Fruit fly (Drosophila melanogaster) whole organism, embryonic: Measurements from ENCODE around the gene CG7264.

Source experiments
- Asciz ChIP-seq: fragments of 200-800 bp; sonication (Bioruptor generic); optimal IDR thresholded peaks from 2 replicates; lab custom pipeline; 2017; ENCODE audit warnings: missing biosample characterization, mild to moderate bottlenecking, missing genetic modification characterization, missing genetic modification reagents
- CG10209 ChIP-seq: fragments of 200-800 bp; sonication (Bioruptor generic); optimal IDR thresholded peaks from 3 replicates; lab custom pipeline; 2017; ENCODE audit warnings: missing biosample characterization, mild to moderate bottlenecking, missing genetic modification characterization, missing genetic modification reagents
- CG13287 ChIP-seq: fragments of 200-800 bp; sonication (Bioruptor generic); IDR thresholded peaks from 2 replicates; pipeline ENCODE4 v1.3.6; 2022; ENCODE audit warnings: missing biosample characterization, missing genetic modification characterization; ENCODE audit not compliant: partially characterized antibody
- CG13624 ChIP-seq: fragments of 200-800 bp; sonication (Bioruptor generic); optimal IDR thresholded peaks from 2 replicates; lab custom pipeline; 2016; ENCODE audit warnings: missing biosample characterization, missing genetic modification characterization
- CG14014 ChIP-seq: fragments of 200-800 bp; sonication (Bioruptor generic); IDR thresholded peaks from 2 replicates; pipeline ENCODE4 v1.3.6; 2022; ENCODE audit warnings: missing biosample characterization, missing genetic modification characterization
- CG15479 ChIP-seq: fragments of 200-800 bp; sonication (Bioruptor generic); optimal IDR thresholded peaks from 3 replicates; lab custom pipeline; 2019; ENCODE audit warnings: missing biosample characterization, mild to moderate bottlenecking, missing genetic modification characterization, moderate library complexity
- CG1832 ChIP-seq: fragments of 200-800 bp; sonication (Bioruptor generic); optimal IDR thresholded peaks from 2 replicates; lab custom pipeline; 2017; ENCODE audit warnings: missing biosample characterization, mild to moderate bottlenecking, missing genetic modification characterization, inconsistent platforms
- CG2116 ChIP-seq: fragments of 200-800 bp; sonication (Bioruptor generic); optimal IDR thresholded peaks from 3 replicates; lab custom pipeline; 2018; ENCODE audit warnings: missing biosample characterization, mild to moderate bottlenecking, missing genetic modification characterization
- CG2202 ChIP-seq: fragments of 200-800 bp; sonication (Bioruptor generic); optimal IDR thresholded peaks from 2 replicates; lab custom pipeline; 2018; ENCODE audit warnings: missing biosample characterization, mild to moderate bottlenecking, missing genetic modification characterization
- CG31441 ChIP-seq: fragments of 200-800 bp; sonication (Bioruptor generic); IDR thresholded peaks from 2 replicates; pipeline ENCODE4 v1.3.6; 2022; ENCODE audit warnings: missing biosample characterization, missing genetic modification characterization
- CG33557 ChIP-seq: fragments of 200-800 bp; sonication (Bioruptor generic); optimal IDR thresholded peaks from 2 replicates; lab custom pipeline; 2019; ENCODE audit warnings: missing biosample characterization, mild to moderate bottlenecking, missing genetic modification characterization, moderate library complexity
- CG3847 ChIP-seq: fragments of 200-800 bp; sonication (Bioruptor generic); IDR thresholded peaks from 2 replicates; pipeline ENCODE4 v1.3.6; 2022; ENCODE audit warnings: missing biosample characterization, missing genetic modification characterization
- CG4282 ChIP-seq: fragments of 200-800 bp; sonication (Bioruptor generic); optimal IDR thresholded peaks from 2 replicates; lab custom pipeline; 2016; ENCODE audit warnings: missing biosample characterization, missing genetic modification characterization
- CG4360 ChIP-seq: fragments of 200-800 bp; sonication (Bioruptor generic); IDR thresholded peaks from 2 replicates; pipeline ENCODE4 v1.3.6; 2022; ENCODE audit warnings: missing biosample characterization, missing genetic modification characterization
- CG4707 ChIP-seq: fragments of 200-800 bp; sonication (Bioruptor generic); optimal IDR thresholded peaks from 2 replicates; lab custom pipeline; 2018; ENCODE audit warnings: missing biosample characterization, mild to moderate bottlenecking, missing genetic modification characterization, moderate library complexity
- CG6272 ChIP-seq: fragments of 200-800 bp; sonication (Bioruptor generic); IDR thresholded peaks from 2 replicates; pipeline ENCODE4 v1.3.6; 2022; ENCODE audit warnings: missing biosample characterization, missing genetic modification characterization
- CG6683 ChIP-seq: fragments of 200-800 bp; sonication (Bioruptor generic); optimal IDR thresholded peaks from 2 replicates; lab custom pipeline; 2017; ENCODE audit warnings: missing biosample characterization, mild to moderate bottlenecking, missing genetic modification characterization, missing genetic modification reagents
- CG7556 ChIP-seq: fragments of 200-800 bp; sonication (Bioruptor generic); optimal IDR thresholded peaks from 2 replicates; lab custom pipeline; 2017; ENCODE audit warnings: missing biosample characterization, mild to moderate bottlenecking, missing genetic modification characterization
- CG8290 ChIP-seq, 3 experiments: fragments of 200-800 bp; sonication (Bioruptor generic); optimal IDR thresholded peaks; 2 replicates each; lab custom pipeline; 2016 to 2019; ENCODE audit warnings: missing biosample characterization in 3 of 3, missing genetic modification characterization in 3 of 3, mild to moderate bottlenecking in 2 of 3, moderate library complexity in 1 of 3
- CG8765 ChIP-seq: fragments of 200-800 bp; sonication (Bioruptor generic); IDR thresholded peaks from 2 replicates; pipeline ENCODE4 v1.3.6; 2022; ENCODE audit warnings: missing biosample characterization, missing genetic modification characterization
- CG9876 ChIP-seq: fragments of 200-800 bp; sonication (Bioruptor generic); optimal IDR thresholded peaks from 2 replicates; lab custom pipeline; 2016; ENCODE audit warnings: missing biosample characterization, missing genetic modification characterization
- CrebB ChIP-seq: fragments of 200-800 bp; sonication (Bioruptor generic); optimal IDR thresholded peaks from 3 replicates; lab custom pipeline; 2018; ENCODE audit warnings: missing biosample characterization, mild to moderate bottlenecking, missing genetic modification characterization
- D ChIP-seq, 2 experiments: fragments of 200-800 bp in 1 of 2; fragments of >200 bp in 1 of 2; sonication (Bioruptor generic) in 1 of 2; optimal IDR thresholded peaks; 2 replicates in 1 of 2; 3 replicates in 1 of 2; lab custom pipeline; 2017; ENCODE audit warnings: mild to moderate bottlenecking in 1 of 2, missing biosample characterization in 1 of 2, missing genetic modification characterization in 1 of 2, missing genetic modification reagents in 1 of 2
- Eip74EF ChIP-seq, 2 experiments: fragments of 200-800 bp in 1 of 2; fragments of >200 bp in 1 of 2; sonication (Bioruptor generic) in 1 of 2; optimal IDR thresholded peaks; 2 replicates each; lab custom pipeline; 2017 to 2019; ENCODE audit warnings: missing biosample characterization in 2 of 2, missing genetic modification characterization in 2 of 2, mild to moderate bottlenecking in 1 of 2, moderate library complexity in 1 of 2
- Hr39 ChIP-seq: fragments of >200 bp; optimal IDR thresholded peaks from 2 replicates; lab custom pipeline; 2017
- Jarid2 ChIP-seq: fragments of 200-800 bp; sonication (Bioruptor generic); optimal IDR thresholded peaks from 3 replicates; lab custom pipeline; 2017; ENCODE audit warnings: mild to moderate bottlenecking, missing biosample characterization, missing genetic modification reagents, missing genetic modification characterization
- MESR4 ChIP-seq: fragments of 200-800 bp; sonication (Bioruptor generic); optimal IDR thresholded peaks from 2 replicates; lab custom pipeline; 2018; ENCODE audit warnings: missing biosample characterization, mild to moderate bottlenecking, missing genetic modification characterization, moderate library complexity
- Side ChIP-seq: fragments of 200-800 bp; sonication (Bioruptor generic); optimal IDR thresholded peaks from 2 replicates; lab custom pipeline; 2016; ENCODE audit warnings: missing biosample characterization, missing genetic modification characterization
- Stat92E ChIP-seq, 3 experiments: fragments of >200 bp in 2 of 3; fragments of 200-800 bp in 1 of 3; sonication (Bioruptor generic) in 1 of 3; optimal IDR thresholded peaks; 2 replicates each; lab custom pipeline; 2017 to 2019; ENCODE audit warnings: missing biosample characterization in 3 of 3, missing genetic modification characterization in 3 of 3, mild to moderate bottlenecking in 1 of 3, moderate library complexity in 1 of 3
- Vsx1 ChIP-seq: fragments of 200-800 bp; sonication (Bioruptor generic); optimal IDR thresholded peaks from 2 replicates; lab custom pipeline; 2017; ENCODE audit warnings: missing biosample characterization, mild to moderate bottlenecking, missing genetic modification characterization, missing genetic modification reagents
- Xbp1 ChIP-seq: fragments of 200-800 bp; sonication (Bioruptor generic); optimal IDR thresholded peaks from 3 replicates; lab custom pipeline; 2016; ENCODE audit warnings: missing biosample characterization, mild to moderate bottlenecking, missing genetic modification characterization
- ara ChIP-seq: fragments of 200-800 bp; sonication (Bioruptor generic); IDR thresholded peaks from 2 replicates; pipeline ENCODE4 v1.3.6; 2022; ENCODE audit warnings: missing biosample characterization, missing genetic modification characterization
- dm ChIP-seq: fragments of 200-800 bp; sonication (Bioruptor generic); optimal IDR thresholded peaks from 3 replicates; lab custom pipeline; 2016; ENCODE audit warnings: missing biosample characterization, missing genetic modification characterization
- ewg ChIP-seq: fragments of 200-800 bp; sonication (Bioruptor generic); optimal IDR thresholded peaks from 3 replicates; lab custom pipeline; 2017; ENCODE audit warnings: mild to moderate bottlenecking, missing biosample characterization, missing genetic modification reagents, missing genetic modification characterization
- fd3F ChIP-seq: fragments of 200-800 bp; sonication (Bioruptor generic); optimal IDR thresholded peaks from 2 replicates; lab custom pipeline; 2018; ENCODE audit warnings: missing biosample characterization, mild to moderate bottlenecking, missing genetic modification characterization, moderate library complexity
- gfzf ChIP-seq: fragments of 200-800 bp; sonication (Bioruptor generic); optimal IDR thresholded peaks from 2 replicates; lab custom pipeline; 2016; ENCODE audit warnings: missing biosample characterization, mild to moderate bottlenecking, missing genetic modification characterization, moderate library complexity
- klu ChIP-seq: fragments of 200-800 bp; sonication (Bioruptor generic); IDR thresholded peaks from 2 replicates; pipeline ENCODE4 v1.3.6; 2022; ENCODE audit warnings: missing biosample characterization, missing genetic modification characterization
- peb ChIP-seq: fragments of 200-800 bp; sonication (Bioruptor generic); IDR thresholded peaks from 2 replicates; pipeline ENCODE4 v1.3.6; 2022; ENCODE audit warnings: missing biosample characterization, missing genetic modification characterization
- prd ChIP-seq, 3 experiments: fragments of >200 bp in 2 of 3; fragments of 200-800 bp in 1 of 3; sonication (Bioruptor generic) in 1 of 3; optimal IDR thresholded peaks in 2 of 3; IDR thresholded peaks in 1 of 3; 2 replicates in 2 of 3; 3 replicates in 1 of 3; pipeline versions ENCODE4 v1.3.6 to Lab custom; 2017 to 2022; ENCODE audit warnings: missing biosample characterization in 1 of 3, missing genetic modification characterization in 1 of 3
- rib ChIP-seq: fragments of 200-800 bp; sonication (Bioruptor generic); IDR thresholded peaks from 2 replicates; pipeline ENCODE4 v1.3.6; 2022; ENCODE audit warnings: missing biosample characterization, missing genetic modification characterization
- sisA ChIP-seq: fragments of 200-800 bp; sonication (Bioruptor generic); IDR thresholded peaks from 2 replicates; pipeline ENCODE4 v1.3.6; 2022; ENCODE audit warnings: missing biosample characterization, missing genetic modification characterization
- sna ChIP-seq: fragments of 200-800 bp; sonication (Bioruptor generic); IDR thresholded peaks from 2 replicates; pipeline ENCODE4 v1.3.6; 2022; ENCODE audit warnings: missing biosample characterization, missing genetic modification characterization; ENCODE audit not compliant: partially characterized antibody
- wor ChIP-seq: fragments of 200-800 bp; sonication (Bioruptor generic); IDR thresholded peaks from 2 replicates; pipeline ENCODE4 v1.3.6; 2022; ENCODE audit warnings: missing biosample characterization, missing genetic modification characterization
- zen2 ChIP-seq: fragments of 200-800 bp; sonication (Bioruptor generic); IDR thresholded peaks from 3 replicates; pipeline ENCODE4 v1.3.6; 2022; ENCODE audit warnings: missing biosample characterization, missing genetic modification characterization; ENCODE audit not compliant: partially characterized antibody
- zf30C ChIP-seq: fragments of 200-800 bp; sonication (Bioruptor generic); optimal IDR thresholded peaks from 3 replicates; lab custom pipeline; 2018; ENCODE audit warnings: missing biosample characterization, mild to moderate bottlenecking, missing genetic modification characterization

The CG7264 gene

dm6 chr3L:11821723-11822445 is 6.9 kb upstream of the CG7264 start, which contains the start of the genes CG11597 and CG5946 (continued):
- TF ChIP-seq CG6683 (GFP tag; lab: Kevin White, UChicago) (no peak), Stat92E (GFP tag; optimal IDR thresholded peaks at IDR 0.05; lab: Kevin White, UChicago) (no peak), prd (optimal IDR thresholded peaks at IDR 0.05; lab: Kevin White, UChicago) (no peak), prd (GFP tag; IDR thresholded peaks at IDR 0.05; lab: Robert Waterston, UW) (no peak; the same call in 2 of the 3 replicates), fd3F (GFP tag; lab: Kevin White, UChicago) (no peak), Hr39 (no peak), CG15479 (GFP tag; lab: Kevin White, UChicago) (no peak), CG2116 (peak; percentile 13), CG6272 (GFP tag; lab: Robert Waterston, UW) (no peak), Eip74EF (GFP tag; optimal IDR thresholded peaks at IDR 0.05; lab: Kevin White, UChicago) (no peak), CG31441 (no peak), CG13624 (no peak), sisA (GFP tag; lab: Robert Waterston, UW) (no peak), gfzf (GFP tag; lab: Kevin White, UChicago) (no peak), CG1832 (GFP tag; lab: Kevin White, UChicago) (no peak), peb (GFP tag; lab: Robert Waterston, UW) (no peak), CG2202 (tag; lab: Kevin White, UChicago) (no peak), CG14014 (no peak), Jarid2 (GFP tag; lab: Kevin White, UChicago) (peak; percentile 35), klu (GFP tag; lab: Robert Waterston, UW) (no peak), MESR4 (GFP tag; lab: Kevin White, UChicago) (peak; percentile 10), sna (GFP tag; lab: Robert Waterston, UW) (no peak), Vsx1 (no peak), D (optimal IDR thresholded peaks at IDR 0.05; lab: Kevin White, UChicago) (no peak), D (GFP tag; optimal IDR thresholded peaks at IDR 0.05; lab: Kevin White, UChicago) (no peak), wor (GFP tag; lab: Robert Waterston, UW) (no peak), CG7556 (no peak), ewg (peak; percentile 0), zen2 (GFP tag; lab: Robert Waterston, UW) (no peak), CG10209 (GFP tag; lab: Kevin White, UChicago) (no peak), rib (GFP tag; lab: Robert Waterston, UW) (no peak), CG4282 (GFP tag; lab: Kevin White, UChicago) (no peak)
- TF ChIP-seq, all 482 proteins: peak for 55

dm6 chr3L:11822446-11823334 is 6.1 kb upstream of the CG7264 start, which contains the start of gene RpL10Ab:
RpL10Ab (plus strand) TSS chr3L:11822851.
- TF ChIP-seq CG9876 (GFP tag; lab: Kevin White, UChicago): peak; percentile 47
- TF ChIP-seq dm: peak; percentile 90
- TF ChIP-seq CG8290 (GFP tag; optimal IDR thresholded peaks at IDR 0.05; lab: Kevin White, UChicago): no peak
- peak in 1 of 2 experiments; percentile 81 for TF ChIP-seq CG8290 (tag; optimal IDR thresholded peaks at IDR 0.05; lab: Kevin White, UChicago)
- no peak for TF ChIP-seq Eip74EF (GFP tag; optimal IDR thresholded peaks at IDR 0.05; lab: Kevin White, UChicago)
- peak; percentile 23 for TF ChIP-seq Side
- TF ChIP-seq CG4707: peak; percentile 63
- peak; percentile 44 for TF ChIP-seq CrebB (tag; lab: Kevin White, UChicago)
- TF ChIP-seq Asciz (GFP tag; lab: Kevin White, UChicago): peak; percentile 27
- TF ChIP-seq CG13287 (GFP tag; lab: Robert Waterston, UW): peak; percentile 70
- TF ChIP-seq CG33557 (GFP tag; lab: Kevin White, UChicago): peak; percentile 7
- no peak for TF ChIP-seq ara
- TF ChIP-seq Xbp1 (GFP tag; lab: Kevin White, UChicago): peak; percentile 57
- peak; percentile 44; the same call in 1 of the 2 replicates for TF ChIP-seq CG8765 (GFP tag; lab: Robert Waterston, UW)
- no peak for TF ChIP-seq CG4360
- peak; percentile 45 for TF ChIP-seq CG3847
- TF ChIP-seq zf30C (GFP tag; lab: Kevin White, UChicago): no peak
